Fruit fly (Drosophila melanogaster): Measurements from ENCODE around the gene dop.

dop gene

DNA sequence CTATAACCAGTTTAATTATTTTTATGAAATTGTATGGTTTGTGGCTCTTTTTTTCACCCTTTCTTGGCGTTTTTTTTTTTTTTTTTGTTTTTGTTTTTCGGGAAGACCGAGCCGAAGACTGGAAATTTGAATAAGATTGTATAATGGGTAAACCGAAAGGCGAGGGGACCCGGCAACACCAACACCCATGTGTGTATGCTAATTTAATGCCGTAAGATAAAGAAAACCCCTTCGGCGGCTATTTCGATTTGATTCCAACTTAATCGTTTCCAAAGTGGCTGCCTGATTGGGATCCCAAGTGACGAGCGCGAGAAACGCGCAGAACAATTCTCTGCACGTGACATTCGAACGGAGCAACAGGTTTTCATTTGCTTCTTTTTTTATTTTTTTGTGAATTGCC is 22.3 kb upstream of the dop start:
- TF ChIP-seq noc (tag; optimal IDR thresholded peaks at IDR 0.05): no peak

DNA sequence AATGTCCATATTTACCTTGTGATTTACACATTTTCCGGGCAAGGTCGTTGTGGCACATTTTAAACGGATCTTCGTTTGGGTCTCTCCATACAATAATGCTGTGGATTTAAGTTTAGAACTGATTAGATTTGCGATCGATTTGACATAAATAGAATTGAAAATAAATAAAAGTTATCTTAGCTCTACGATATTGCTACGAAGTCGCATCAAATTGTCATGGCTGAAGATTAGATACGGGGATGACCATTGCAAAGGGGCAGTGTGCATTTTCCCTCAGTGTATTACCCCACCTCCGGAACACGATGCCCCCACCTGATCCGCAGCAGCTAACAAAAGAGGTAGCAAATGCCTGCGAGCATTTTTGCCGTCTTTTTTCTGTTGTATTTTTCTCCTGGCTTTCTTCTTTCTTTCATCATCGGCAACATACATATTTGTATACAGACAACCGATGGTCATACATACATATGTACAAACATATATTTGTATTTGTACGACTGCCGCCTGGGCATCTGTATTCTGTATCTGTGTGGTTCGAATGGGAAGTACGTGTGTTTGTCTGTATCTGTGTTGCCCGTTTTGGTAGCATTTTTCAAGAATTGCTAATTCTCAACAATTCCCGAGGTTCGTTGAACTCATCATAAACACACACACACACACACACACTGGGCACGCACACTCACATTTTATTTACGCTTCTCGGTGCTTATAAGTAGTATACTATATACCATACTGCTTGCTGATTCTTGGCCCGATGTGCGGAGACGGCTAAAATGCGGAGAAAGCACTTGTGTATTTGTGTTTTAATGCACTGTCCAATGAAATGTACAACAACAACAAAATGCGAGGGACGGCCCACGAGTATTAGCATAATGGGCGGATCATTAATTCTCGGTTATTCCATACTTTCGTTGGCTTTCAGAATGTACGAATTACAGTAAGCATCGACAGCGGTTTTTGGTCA is 21.1 kb upstream of the dop start:
- no peak for TF ChIP-seq noc (tag; optimal IDR thresholded peaks at IDR 0.05)

DNA sequence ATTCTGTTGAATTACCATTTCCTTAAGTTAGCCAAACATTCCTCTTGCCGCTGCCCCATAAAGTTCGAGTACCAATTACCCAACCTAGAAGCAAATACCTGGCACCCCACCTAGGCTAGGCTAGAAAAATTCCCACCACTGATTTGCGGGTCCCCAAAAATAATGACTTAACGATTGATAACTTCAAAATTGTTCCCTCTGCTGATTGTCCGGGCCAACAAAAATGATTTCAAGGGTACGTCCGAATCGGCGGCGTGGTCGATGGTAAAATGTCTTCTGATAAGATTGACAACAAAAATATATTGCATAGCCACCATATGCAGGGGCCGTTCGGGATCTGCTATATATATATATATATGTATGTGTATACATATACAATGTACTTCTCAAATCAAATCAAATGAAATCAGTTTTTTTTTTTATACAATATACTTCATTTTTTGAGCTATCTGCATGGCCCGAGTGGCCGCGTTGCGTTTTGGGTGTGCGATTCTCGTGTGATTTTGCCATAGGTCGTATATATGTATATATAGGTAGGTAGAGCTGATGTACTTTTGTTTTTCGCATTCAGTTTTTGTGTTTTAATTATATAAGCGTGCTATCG is 18.5 kb upstream of the dop start:
- no peak for TF ChIP-seq noc (tag; optimal IDR thresholded peaks at IDR 0.05)

DNA sequence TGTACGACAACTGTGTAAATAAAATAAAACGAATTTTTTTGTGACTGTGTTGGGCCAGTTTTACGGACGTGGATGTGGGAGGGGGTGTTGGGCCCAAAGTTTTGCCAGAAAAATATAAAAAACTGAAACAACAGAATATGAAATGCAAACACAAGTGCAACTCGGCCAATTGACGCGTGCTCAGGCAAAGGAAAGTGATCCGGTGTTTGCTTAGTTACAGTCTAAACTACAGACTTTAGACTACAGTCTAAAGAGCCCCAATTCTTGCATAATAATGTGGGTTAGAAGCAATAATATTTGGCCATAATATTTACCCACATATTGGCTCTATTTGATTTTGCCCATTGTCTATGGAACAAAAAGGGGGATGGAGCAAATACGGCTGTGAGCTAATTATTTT is 17.0 kb upstream of the dop start:
- TF ChIP-seq noc (tag; optimal IDR thresholded peaks at IDR 0.05): peak; percentile 9

DNA sequence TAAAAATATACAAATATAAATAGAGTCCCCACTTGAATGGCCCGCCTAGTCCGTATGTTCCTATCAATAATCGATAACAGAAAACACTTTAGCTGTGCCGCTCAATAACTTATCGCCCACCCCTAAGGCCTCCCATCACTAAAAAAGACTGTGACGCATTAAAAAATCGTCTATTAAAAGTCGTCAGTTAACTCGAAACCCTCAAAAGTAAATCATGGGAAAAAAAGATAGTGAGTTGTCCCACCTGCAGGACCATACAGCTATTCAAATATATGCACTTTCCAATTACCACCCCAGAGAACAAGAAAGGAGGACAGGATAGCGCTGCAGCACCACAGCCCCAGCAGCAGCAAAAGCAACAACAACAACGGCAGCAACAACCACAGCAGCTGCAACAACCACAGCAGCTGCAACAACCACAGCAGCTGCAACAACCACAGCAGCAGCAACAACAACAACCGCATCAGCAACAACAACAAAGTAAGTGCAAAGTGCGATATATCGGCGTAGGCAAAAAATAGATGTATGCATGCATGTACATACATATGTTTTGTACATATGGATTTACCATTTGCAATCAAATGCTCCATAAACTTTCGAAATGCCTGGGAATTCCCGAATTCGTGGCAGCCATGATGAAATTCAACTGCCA is 11.7 kb upstream of the dop start, which contains the start of gene AGO2:
AGO2 (plus strand) TSS at position 121 of the 652 bp plus-strand sequence.
- TF ChIP-seq noc (tag; optimal IDR thresholded peaks at IDR 0.05): no peak

DNA sequence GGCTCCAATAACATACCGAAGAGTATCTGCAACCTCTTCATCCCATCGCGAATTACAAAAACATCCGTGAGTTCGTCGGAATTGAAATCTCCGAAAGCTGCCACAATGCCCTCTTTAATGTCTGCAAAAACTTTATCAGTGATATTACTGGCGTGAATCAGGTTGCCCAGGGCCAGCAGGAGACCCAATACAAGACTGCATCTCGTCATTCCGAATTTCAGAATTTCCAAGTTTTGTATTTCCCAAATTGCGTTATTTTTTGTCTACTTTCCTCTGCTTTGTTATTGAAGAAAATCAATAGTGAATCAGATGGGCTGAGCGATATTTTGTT is 3.1 kb upstream of the dop start:
- no peak for TF ChIP-seq noc (tag; optimal IDR thresholded peaks at IDR 0.05)

DNA sequence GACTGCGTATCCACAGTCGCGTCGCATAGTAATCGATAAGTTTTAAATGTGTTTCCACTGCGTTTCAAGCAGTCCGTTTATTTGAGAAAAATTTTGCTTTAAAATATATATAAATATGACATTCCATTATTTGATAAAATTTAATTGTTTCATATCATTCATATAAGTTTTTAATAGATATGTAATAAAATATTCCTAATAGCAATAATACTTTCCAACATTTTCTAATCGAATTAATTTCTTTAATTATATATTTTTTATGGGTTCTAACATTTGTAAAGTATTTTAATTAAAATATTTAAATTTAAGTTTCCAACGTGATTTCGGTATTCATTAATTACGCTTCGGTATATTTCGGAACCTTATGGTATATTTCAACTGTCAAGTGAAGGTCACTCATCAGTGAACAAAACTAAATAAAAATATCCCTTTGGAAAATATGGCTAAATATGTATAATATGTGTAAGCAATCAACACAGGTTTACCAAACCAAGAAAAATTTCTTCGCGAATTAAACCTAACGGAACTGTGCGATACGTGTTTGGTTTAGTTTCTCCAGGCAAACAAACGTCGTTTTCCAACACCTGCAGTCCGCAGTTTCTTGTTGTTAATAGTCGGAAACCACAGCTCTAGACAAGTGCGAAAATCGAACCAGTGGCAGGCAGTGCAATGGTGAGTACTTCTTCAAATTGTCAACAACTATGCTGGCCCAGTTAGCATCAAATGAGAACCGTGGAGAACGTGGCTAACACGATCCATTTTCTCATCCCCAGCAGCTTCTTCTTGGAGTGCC is 2.6 kb upstream of the dop start, which contains the start of the genes CG7739 and SCCRO:
CG7739 (minus strand) TSS at position 8 of the 793 bp plus-strand sequence.
SCCRO (plus strand) TSS at position 370 of the 793 bp plus-strand sequence.
- no peak for TF ChIP-seq noc (tag; optimal IDR thresholded peaks at IDR 0.05)

DNA sequence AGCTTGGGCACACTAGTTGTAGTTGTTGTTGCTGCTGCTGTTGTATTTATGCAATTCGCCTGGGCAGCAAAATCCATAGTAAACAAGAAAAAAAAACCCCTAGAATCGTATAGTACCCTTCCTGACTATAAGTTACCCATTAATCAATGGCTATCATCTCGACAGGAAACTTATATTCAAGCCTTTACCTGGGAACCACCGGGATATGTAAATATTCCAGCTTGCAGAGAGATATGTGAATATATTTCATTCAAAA is 2.0 kb upstream of the dop start:
- no peak for TF ChIP-seq noc (tag; optimal IDR thresholded peaks at IDR 0.05)

DNA sequence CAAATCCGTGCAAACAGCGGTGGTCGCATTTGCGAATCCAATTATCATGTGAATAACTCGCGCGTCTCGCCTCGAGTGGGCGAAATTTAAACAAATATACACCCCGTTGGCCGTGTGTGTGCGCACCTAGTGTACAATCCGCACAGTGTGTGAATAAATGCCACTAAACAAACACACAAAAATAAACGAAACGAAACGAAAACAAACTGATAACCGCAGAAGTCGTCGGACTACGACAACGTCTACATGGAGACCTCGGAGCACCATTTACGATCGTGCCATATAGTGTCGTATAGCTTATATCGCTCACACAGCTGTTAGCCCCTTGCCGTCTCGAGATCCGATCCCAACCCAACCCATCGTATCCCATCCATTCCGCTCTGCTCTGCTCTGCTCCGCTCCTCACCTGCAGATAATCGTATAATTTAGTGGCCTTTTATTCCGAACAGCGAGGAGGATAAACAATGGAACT is 707 bp downstream of the dop start:
- peak; percentile 86 for TF ChIP-seq noc (tag; optimal IDR thresholded peaks at IDR 0.05)

DNA sequence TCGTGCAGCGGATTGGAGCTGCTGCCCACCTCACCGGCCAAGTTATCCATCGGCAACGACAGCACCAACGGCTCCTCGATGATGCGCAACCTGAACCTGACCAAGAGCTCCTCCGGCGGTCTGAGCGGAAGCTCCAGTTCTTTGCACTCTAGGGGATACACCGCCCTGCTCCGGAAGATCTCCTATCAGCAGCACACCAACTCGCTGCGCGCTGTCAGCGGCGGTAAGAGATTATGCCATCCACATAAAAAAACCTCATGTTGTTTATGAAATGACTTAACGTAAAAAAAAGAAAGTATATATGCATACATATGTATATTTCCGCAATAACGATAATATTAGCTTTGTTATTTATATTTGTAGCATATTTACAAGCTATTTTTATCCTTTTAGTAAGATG is 2.9 kb downstream of the dop start:
- TF ChIP-seq noc (tag; optimal IDR thresholded peaks at IDR 0.05): no peak

DNA sequence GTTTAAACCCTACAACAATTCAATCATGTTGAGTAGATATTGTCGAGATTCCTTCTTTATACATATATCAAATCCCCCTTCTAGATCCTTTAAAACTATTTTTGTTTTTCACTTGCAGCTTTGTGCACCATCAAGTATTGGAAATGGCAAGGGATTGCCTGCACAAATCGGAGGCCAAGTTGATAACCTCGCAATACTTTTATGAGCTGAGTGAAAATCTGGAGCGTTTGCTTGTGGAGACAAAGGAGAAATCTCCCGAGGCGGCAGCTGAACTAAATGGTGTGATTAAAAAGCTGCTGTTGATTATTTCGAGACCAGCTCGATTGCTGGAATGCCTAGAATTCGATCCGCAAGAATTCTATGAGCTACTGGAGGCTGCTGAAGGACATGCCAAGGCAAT is 4.8 kb downstream of the dop start:
- no peak for TF ChIP-seq noc (tag; optimal IDR thresholded peaks at IDR 0.05)

DNA sequence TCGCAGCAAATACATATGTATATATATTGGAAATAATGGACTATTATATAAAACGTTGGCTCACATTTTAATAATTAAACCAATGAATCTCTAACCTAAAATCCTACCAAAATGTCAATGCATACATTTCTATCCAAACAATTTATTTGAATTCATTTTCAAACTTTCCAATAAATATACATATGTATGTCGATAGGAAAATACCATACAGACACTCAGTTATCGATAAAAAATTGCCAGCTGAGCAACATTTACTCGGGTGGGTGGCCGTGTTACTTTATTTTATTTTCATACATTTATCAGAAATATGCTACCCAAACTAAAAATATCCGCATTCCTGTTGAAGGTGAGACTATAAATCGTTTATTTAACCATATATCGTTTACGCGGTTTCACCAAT is 10.5 kb downstream of the dop start, which contains the start of gene Ufsp2:
Ufsp2 (plus strand) TSS at position 214 of the 400 bp plus-strand sequence.
- TF ChIP-seq noc (tag; optimal IDR thresholded peaks at IDR 0.05): no peak

DNA sequence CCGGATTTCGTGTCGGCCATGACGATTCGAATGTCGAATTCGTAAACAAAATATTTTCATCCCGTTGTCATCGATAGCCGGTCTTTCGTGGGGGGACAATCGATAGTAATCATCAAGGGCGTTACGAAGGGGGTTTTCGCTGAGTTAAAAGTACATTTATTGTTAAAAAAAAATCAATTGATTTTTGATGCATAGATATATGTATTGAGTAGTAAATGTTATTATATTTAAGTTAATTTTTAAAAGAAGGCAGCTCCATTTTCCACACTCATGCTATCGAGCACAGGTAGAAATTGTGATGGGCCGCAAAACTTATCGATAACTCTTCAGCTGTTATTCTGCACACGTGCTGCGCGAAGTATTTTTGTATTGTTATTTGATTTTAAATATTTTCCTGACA is 14.7 kb downstream of the dop start, which contains the start of the genes mrn and CG12301:
mrn (minus strand) TSS at position 51 of the 400 bp plus-strand sequence.
CG12301 (plus strand) TSS at position 314 of the 400 bp plus-strand sequence.
- TF ChIP-seq noc (tag; optimal IDR thresholded peaks at IDR 0.05): no peak

DNA sequence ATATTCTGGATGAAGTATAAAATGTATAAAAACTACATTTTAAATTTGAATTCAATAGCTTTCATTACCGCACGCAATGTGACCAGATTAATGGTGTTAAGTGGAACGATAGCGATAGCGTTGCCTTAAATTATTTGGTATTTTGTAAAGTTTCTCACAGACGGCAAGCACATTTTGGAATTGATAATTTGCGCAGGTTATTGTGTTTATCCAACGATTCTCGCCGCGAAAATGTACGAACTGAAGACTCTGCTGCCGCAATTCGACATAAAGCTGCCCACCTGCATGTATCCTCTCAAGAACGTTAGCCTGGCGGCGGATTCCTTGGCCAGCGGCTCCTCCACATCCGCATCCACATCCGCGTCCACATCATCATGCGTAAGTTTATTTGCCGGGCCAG is 17.7 kb downstream of the dop start, which contains the start of gene AIMP2:
AIMP2 (plus strand) TSS at position 135 of the 400 bp plus-strand sequence.
- no peak for TF ChIP-seq noc (tag; optimal IDR thresholded peaks at IDR 0.05)
